Worm (Caenorhabditis elegans) whole organism, young adult: ENCODE results near the gene tag-151.

Source experiments
- D2030.7 ChIP-seq: fragments of 200-800 bp; sonication (Bioruptor generic); IDR thresholded peaks from 2 replicates; pipeline ENCODE4 v1.3.6; 2022; ENCODE audit warnings: missing genetic modification reagents, missing genetic modification characterization, missing compliant biosample characterization
- F49E8.2 ChIP-seq: sonication (generic microtip); optimal IDR thresholded peaks from 3 replicates; lab custom pipeline; 2017; ENCODE audit warnings: missing genetic modification characterization, mild to moderate bottlenecking, missing compliant biosample characterization, antibody characterized with exemption, moderate library complexity; ENCODE audit not compliant: insufficient read depth
- F52B5.7 ChIP-seq: sonication (generic microtip); optimal IDR thresholded peaks from 2 replicates; lab custom pipeline; 2016; ENCODE audit warnings: mild to moderate bottlenecking, missing genetic modification characterization, missing compliant biosample characterization
- F55B11.4 ChIP-seq: sonication (generic microtip); optimal IDR thresholded peaks from 2 replicates; lab custom pipeline; 2016; ENCODE audit warnings: missing compliant biosample characterization, missing genetic modification characterization, borderline replicate concordance; ENCODE audit not compliant: insufficient read depth
- T26A5.8 ChIP-seq: sonication (generic microtip); optimal IDR thresholded peaks from 2 replicates; lab custom pipeline; 2016; ENCODE audit warnings: missing genetic modification characterization, missing compliant biosample characterization
- Y53F4B.3 ChIP-seq: fragments of 200-800 bp; sonication (Bioruptor generic); IDR thresholded peaks from 2 replicates; pipeline ENCODE4 v1.3.6; 2022; ENCODE audit warnings: missing genetic modification reagents, missing genetic modification characterization, missing compliant biosample characterization
- Y79H2A.3 ChIP-seq: fragments of 200-800 bp; sonication (Bioruptor generic); conservative IDR thresholded peaks from 2 replicates; pipeline ENCODE4 v1.3.6; 2022; ENCODE audit warnings: missing genetic modification reagents, missing genetic modification characterization, missing compliant biosample characterization
- ZK185.1 ChIP-seq: sonication (generic microtip); optimal IDR thresholded peaks from 2 replicates; lab custom pipeline; 2016; ENCODE audit warnings: mild to moderate bottlenecking, missing genetic modification characterization, missing compliant biosample characterization; ENCODE audit not compliant: poor library complexity, severe bottlenecking
- akir-1 ChIP-seq: fragments of 200-800 bp; sonication (Bioruptor generic); optimal IDR thresholded peaks from 2 replicates; lab custom pipeline; 2018; ENCODE audit warnings: mild to moderate bottlenecking, missing genetic modification characterization, moderate library complexity, missing compliant biosample characterization
- aptf-2 ChIP-seq: fragments of 200-800 bp; sonication (Bioruptor generic); conservative IDR thresholded peaks from 2 replicates; pipeline ENCODE4 v1.3.6; 2022; ENCODE audit warnings: missing genetic modification reagents, missing genetic modification characterization, missing compliant biosample characterization
- attf-5 ChIP-seq: fragments of 200-800 bp; sonication (Bioruptor generic); optimal IDR thresholded peaks from 2 replicates; lab custom pipeline; 2018; ENCODE audit warnings: mild to moderate bottlenecking, missing genetic modification characterization, missing compliant biosample characterization
- dpl-1 ChIP-seq: fragments of 150-350 bp; optimal IDR thresholded peaks from 2 replicates; lab custom pipeline; 2014; ENCODE audit warnings: missing biosample characterization, missing genetic modification reagents, missing genetic modification characterization
- egl-44 ChIP-seq: fragments of 200-800 bp; sonication (Bioruptor generic); IDR thresholded peaks from 2 replicates; pipeline ENCODE4 v1.3.6; 2022; ENCODE audit warnings: missing genetic modification reagents, missing genetic modification characterization, missing compliant biosample characterization
- ets-4 ChIP-seq: fragments of 200-800 bp; sonication (Bioruptor generic); optimal IDR thresholded peaks from 2 replicates; lab custom pipeline; 2018; ENCODE audit warnings: mild to moderate bottlenecking, missing genetic modification characterization, missing compliant biosample characterization
- gei-17 ChIP-seq: fragments of 200-800 bp; sonication (Bioruptor generic); optimal IDR thresholded peaks from 2 replicates; lab custom pipeline; 2018; ENCODE audit warnings: mild to moderate bottlenecking, missing genetic modification characterization, missing compliant biosample characterization
- hlh-26 ChIP-seq: fragments of 200-800 bp; sonication (Bioruptor generic); conservative IDR thresholded peaks from 2 replicates; pipeline ENCODE4 v1.3.6; 2022; ENCODE audit warnings: missing genetic modification reagents, missing genetic modification characterization, missing compliant biosample characterization
- hmg-1.2 ChIP-seq: fragments of 200-800 bp; sonication (Bioruptor generic); IDR thresholded peaks from 2 replicates; pipeline ENCODE4 v1.3.6; 2022; ENCODE audit warnings: missing genetic modification reagents, missing genetic modification characterization, missing compliant biosample characterization
- lin-54 ChIP-seq: fragments of 200-800 bp; sonication (Bioruptor generic); optimal IDR thresholded peaks from 2 replicates; lab custom pipeline; 2018; ENCODE audit warnings: mild to moderate bottlenecking, missing genetic modification characterization, missing compliant biosample characterization
- lsy-27 ChIP-seq: sonication (generic microtip); optimal IDR thresholded peaks from 2 replicates; lab custom pipeline; 2017; ENCODE audit warnings: missing genetic modification characterization, mild to moderate bottlenecking, missing compliant biosample characterization, antibody characterized with exemption, missing genotype, borderline replicate concordance; ENCODE audit not compliant: insufficient read depth
- madf-10 ChIP-seq: sonication (generic microtip); optimal IDR thresholded peaks from 2 replicates; lab custom pipeline; 2016; ENCODE audit warnings: mild to moderate bottlenecking, missing genetic modification characterization, missing compliant biosample characterization
- madf-6 ChIP-seq: fragments of 200-800 bp; sonication (Bioruptor generic); IDR thresholded peaks from 2 replicates; pipeline ENCODE4 v1.3.6; 2022; ENCODE audit warnings: missing genetic modification reagents, missing genetic modification characterization, missing compliant biosample characterization
- mel-28 ChIP-seq: sonication (generic microtip); optimal IDR thresholded peaks from 2 replicates; lab custom pipeline; 2016; ENCODE audit warnings: borderline replicate concordance, mild to moderate bottlenecking, missing genetic modification characterization, missing compliant biosample characterization
- nfya-2 ChIP-seq: fragments of 200-800 bp; sonication (Bioruptor generic); IDR thresholded peaks from 2 replicates; pipeline ENCODE4 v1.3.6; 2022; ENCODE audit warnings: missing genetic modification reagents, missing genetic modification characterization, missing compliant biosample characterization
- nhr-179 ChIP-seq: sonication (generic microtip); optimal IDR thresholded peaks from 2 replicates; lab custom pipeline; 2016; ENCODE audit warnings: mild to moderate bottlenecking, missing genetic modification characterization, missing compliant biosample characterization
- nhr-80 ChIP-seq: sonication (generic microtip); optimal IDR thresholded peaks from 2 replicates; lab custom pipeline; 2016; ENCODE audit warnings: missing genetic modification characterization, missing compliant biosample characterization
- rcor-1 ChIP-seq: fragments of 200-800 bp; sonication (Bioruptor generic); IDR thresholded peaks from 2 replicates; pipeline ENCODE4 v1.3.6; 2022; ENCODE audit warnings: missing genetic modification reagents, missing genetic modification characterization, missing compliant biosample characterization
- rec-8 ChIP-seq, 2 experiments: sonication (generic microtip); optimal IDR thresholded peaks; 2 replicates each; lab custom pipeline; 2016; ENCODE audit warnings: mild to moderate bottlenecking in 2 of 2, missing genetic modification characterization in 2 of 2, missing genetic modification reagents in 2 of 2, missing genotype in 2 of 2, missing biosample characterization in 1 of 2, missing compliant biosample characterization in 1 of 2, moderate library complexity in 1 of 2
- snpc-3.4 ChIP-seq: sonication (generic microtip); optimal IDR thresholded peaks from 2 replicates; lab custom pipeline; 2017; ENCODE audit warnings: missing genetic modification characterization, mild to moderate bottlenecking, missing compliant biosample characterization, antibody characterized with exemption, moderate library complexity, missing genotype, missing genetic modification reagents
- snpc-4 ChIP-seq, 5 experiments: fragments of 150-350 bp in 1 of 5; sonication (generic microtip) in 4 of 5; optimal IDR thresholded peaks; 2 replicates each; lab custom pipeline; 2014 to 2018; ENCODE audit warnings: missing genetic modification characterization in 5 of 5, missing biosample characterization in 3 of 5, antibody characterized with exemption in 2 of 5, mild to moderate bottlenecking in 2 of 5, missing compliant biosample characterization in 2 of 5, missing genotype in 2 of 5, moderate library complexity in 2 of 5, missing genetic modification reagents in 1 of 5
- sptf-2 ChIP-seq: fragments of 200-800 bp; sonication (Bioruptor generic); optimal IDR thresholded peaks from 2 replicates; lab custom pipeline; 2018; ENCODE audit warnings: mild to moderate bottlenecking, missing genetic modification characterization, missing compliant biosample characterization
- xnd-1 ChIP-seq: sonication (generic microtip); optimal IDR thresholded peaks from 2 replicates; lab custom pipeline; 2016; ENCODE audit warnings: missing genotype, missing genetic modification reagents, missing genetic modification characterization, missing compliant biosample characterization
- zfh-2 ChIP-seq: fragments of 200-800 bp; sonication (Bioruptor generic); conservative IDR thresholded peaks from 2 replicates; pipeline ENCODE4 v1.3.6; 2022; ENCODE audit warnings: missing genetic modification reagents, missing genetic modification characterization, missing compliant biosample characterization
- ztf-18 ChIP-seq: sonication (generic microtip); optimal IDR thresholded peaks from 2 replicates; lab custom pipeline; 2016; ENCODE audit warnings: missing genotype, mild to moderate bottlenecking, missing genetic modification characterization, missing compliant biosample characterization
- ztf-22 ChIP-seq: fragments of 200-800 bp; sonication (Bioruptor generic); optimal IDR thresholded peaks from 2 replicates; lab custom pipeline; 2018; ENCODE audit warnings: mild to moderate bottlenecking, missing genetic modification characterization, moderate library complexity, missing compliant biosample characterization
- ztf-25 ChIP-seq: fragments of 200-800 bp; sonication (Bioruptor generic); IDR thresholded peaks from 2 replicates; pipeline ENCODE4 v1.3.6; 2022; ENCODE audit warnings: missing genetic modification reagents, missing genetic modification characterization, missing compliant biosample characterization
- ztf-3 ChIP-seq: fragments of 200-800 bp; sonication (Bioruptor generic); optimal IDR thresholded peaks from 2 replicates; lab custom pipeline; 2018; ENCODE audit warnings: mild to moderate bottlenecking, missing genetic modification characterization, missing compliant biosample characterization

tag-151 gene

DNA sequence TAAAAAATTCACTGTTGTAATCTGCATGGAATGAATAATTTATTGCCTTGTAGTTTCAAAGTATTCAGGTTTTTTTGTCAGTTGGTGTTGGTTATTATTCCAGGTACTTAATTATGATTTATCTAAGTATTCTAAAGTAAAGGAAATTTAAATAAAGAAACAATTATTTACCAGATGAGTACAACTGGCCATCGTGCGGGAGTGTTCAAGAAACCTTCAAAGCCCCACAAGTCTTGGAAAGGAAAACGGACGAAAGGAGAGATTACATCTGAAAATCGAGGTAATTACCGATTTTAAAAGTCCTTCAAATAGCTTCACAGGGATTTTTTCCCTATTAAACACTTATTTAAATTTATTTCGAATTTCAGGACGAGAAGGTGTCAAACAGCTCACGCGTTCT lies at the start of gene tag-151 (continued):
- TF ChIP-seq F55B11.4 (tag; lab: Kevin White, UChicago) (no peak), Y53F4B.3 (no peak), ZK185.1 (tag; lab: Kevin White, UChicago) (no peak), ztf-18 (tag; lab: Kevin White, UChicago) (no peak), F49E8.2 (tag; lab: Kevin White, UChicago) (peak; percentile 24), nfya-2 (GFP tag; lab: Robert Waterston, UW) (0 out of 2 replicates have a peak, but pooled peaks have one; percentile 31), aptf-2 (no peak), egl-44 (GFP tag; lab: Robert Waterston, UW) (no peak), rec-8 (tag; optimal IDR thresholded peaks at IDR 0.05; lab: Kevin White, UChicago) (no peak), hlh-26 (GFP tag; lab: Robert Waterston, UW) (no peak), madf-6 (GFP tag; lab: Robert Waterston, UW) (peak; percentile 40), T26A5.8 (no peak), ztf-25 (no peak), ets-4 (GFP tag; lab: Kevin White, UChicago) (no peak), lin-54 (GFP tag; lab: Kevin White, UChicago) (peak; percentile 43), nhr-179 (tag; lab: Kevin White, UChicago) (no peak), snpc-3.4 (peak; percentile 66), sptf-2 (GFP tag; lab: Kevin White, UChicago) (no peak), mel-28 (tag; lab: Kevin White, UChicago) (no peak), zfh-2 (no peak), Y79H2A.3 (GFP tag; lab: Robert Waterston, UW) (no peak)

DNA sequence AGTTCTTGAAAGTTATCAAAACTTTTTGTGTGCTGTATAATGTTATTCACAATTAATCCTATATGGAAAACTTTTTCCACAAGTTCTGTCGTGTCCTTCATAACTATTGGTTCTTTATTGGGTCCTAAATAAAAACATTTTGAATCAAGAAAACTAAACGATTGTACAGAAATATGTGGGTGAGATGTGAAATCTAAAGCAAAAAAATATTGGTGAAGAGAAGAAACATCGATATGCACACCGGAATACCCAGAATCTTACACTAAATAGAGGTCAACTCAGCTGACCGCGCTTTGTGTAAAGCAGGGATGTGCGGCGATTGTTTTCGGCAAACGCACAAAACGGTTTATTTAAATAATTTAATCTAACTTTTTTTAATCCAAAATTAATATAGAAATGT lies 48.8 kb upstream of the tag-151 start, which contains the start of gene T05A7.13:
T05A7.13 (minus strand) TSS at position 101 of the 400 bp plus-strand sequence.
- TF ChIP-seq F52B5.7 (tag; lab: Kevin White, UChicago) = no peak
- TF ChIP-seq gei-17 (GFP tag; lab: Kevin White, UChicago) = no peak
- no peak for TF ChIP-seq nfya-2 (GFP tag; lab: Robert Waterston, UW)
- TF ChIP-seq xnd-1 (tag; lab: Kevin White, UChicago) = no peak
- no peak for TF ChIP-seq snpc-4 (GFP tag; optimal IDR thresholded peaks at IDR 0.05; lab: Kevin White, UChicago)
- TF ChIP-seq snpc-4 (tag; optimal IDR thresholded peaks at IDR 0.05; lab: Kevin White, UChicago) = no peak
- TF ChIP-seq madf-10 (tag; lab: Kevin White, UChicago) = no peak
- no peak for TF ChIP-seq dpl-1 (GFP tag; lab: Kevin White, UChicago)
- no peak for TF ChIP-seq lsy-27 (tag; lab: Kevin White, UChicago)
- no peak for TF ChIP-seq ztf-3 (GFP tag; lab: Kevin White, UChicago)
- no peak for TF ChIP-seq aptf-2
- TF ChIP-seq egl-44 (GFP tag; lab: Robert Waterston, UW) = no peak
- TF ChIP-seq ztf-22 = no peak
- TF ChIP-seq rcor-1 (GFP tag; lab: Robert Waterston, UW) = no peak
- no peak for TF ChIP-seq hmg-1.2
- TF ChIP-seq D2030.7 = no peak
- no peak for TF ChIP-seq nhr-80 (tag; lab: Kevin White, UChicago)
- no peak for TF ChIP-seq akir-1 (GFP tag; lab: Kevin White, UChicago)
- TF ChIP-seq attf-5 = no peak
- TF ChIP-seq, all 124 proteins: peak for 0
